Worm (Caenorhabditis elegans): ENCODE results near the gene cec-2.

DNA sequence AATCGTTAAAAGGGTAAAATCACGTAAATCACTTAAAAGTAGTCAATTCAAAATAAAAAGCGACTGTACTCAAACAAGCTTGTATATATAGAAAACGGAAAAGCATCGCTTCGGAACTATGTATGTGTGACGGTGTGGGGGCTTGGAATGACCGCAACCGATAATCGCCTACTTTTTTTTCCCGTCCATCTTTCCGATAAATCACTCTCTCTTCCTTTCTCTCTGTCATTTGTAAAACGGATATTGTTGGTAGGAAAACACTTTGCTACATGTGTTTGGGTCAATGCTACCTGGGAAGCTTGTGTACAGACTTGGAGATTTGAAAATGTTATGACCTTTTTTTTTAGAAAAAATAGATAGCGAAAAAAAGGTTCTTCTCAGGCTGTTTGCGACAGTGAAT, 54.3 kb downstream of the cec-2 start:
- TF ChIP-seq snpc-4 (tag; optimal IDR thresholded peaks at IDR 0.05), result no peak
- no peak for TF ChIP-seq egl-27 (tag; optimal IDR thresholded peaks at IDR 0.05)
- TF ChIP-seq pqm-1 (tag; optimal IDR thresholded peaks at IDR 0.05), result no peak
- TF ChIP-seq eor-1 (tag; optimal IDR thresholded peaks at IDR 0.05), result no peak
- TF ChIP-seq nhr-76 (tag; optimal IDR thresholded peaks at IDR 0.05), result no peak
- no peak for TF ChIP-seq ceh-9 (tag; optimal IDR thresholded peaks at IDR 0.05)
- TF ChIP-seq nhr-43 (tag; optimal IDR thresholded peaks at IDR 0.05; ENCODE audit: poor library complexity, severe bottlenecking), result no peak
- TF ChIP-seq elt-1 (tag; optimal IDR thresholded peaks at IDR 0.05), result no peak
- TF ChIP-seq nhr-12 (tag; optimal IDR thresholded peaks at IDR 0.05), result no peak
- TF ChIP-seq nhr-237 (tag; optimal IDR thresholded peaks at IDR 0.05), result no peak

All from whole organism, L3 larva.